Worm (Caenorhabditis elegans) whole organism, late embryonic: ENCODE data around the gene fbxa-167.

Experiments
- C38D4.7 ChIP-seq: fragments of 200-800 bp; sonication (Bioruptor generic); optimal IDR thresholded peaks from 2 replicates; lab custom pipeline; 2018; ENCODE audit warnings: mild to moderate bottlenecking, missing genetic modification characterization, moderate library complexity, missing compliant biosample characterization
- T23F11.4 ChIP-seq: fragments of 200-800 bp; sonication (Bioruptor generic); optimal IDR thresholded peaks from 2 replicates; lab custom pipeline; 2018; ENCODE audit warnings: mild to moderate bottlenecking, missing genetic modification characterization, missing compliant biosample characterization
- ama-1 ChIP-seq: fragments of 150-350 bp; optimal IDR thresholded peaks from 2 replicates; lab custom pipeline; 2014
- che-1 ChIP-seq: sonication (generic microtip); optimal IDR thresholded peaks from 2 replicates; lab custom pipeline; 2016; ENCODE audit warnings: mild to moderate bottlenecking, missing genetic modification characterization, missing compliant biosample characterization
- ets-4 ChIP-seq: sonication (generic microtip); optimal IDR thresholded peaks from 2 replicates; lab custom pipeline; 2016; ENCODE audit warnings: missing genetic modification characterization, missing compliant biosample characterization
- eyg-1 ChIP-seq: sonication (generic microtip); optimal IDR thresholded peaks from 2 replicates; lab custom pipeline; 2016; ENCODE audit warnings: missing genotype, missing genetic modification characterization, missing compliant biosample characterization
- gmeb-2 ChIP-seq: sonication (generic microtip); optimal IDR thresholded peaks from 2 replicates; lab custom pipeline; 2016; ENCODE audit warnings: missing genetic modification characterization, inconsistent platforms, missing compliant biosample characterization
- nfya-1 ChIP-seq: sonication (generic microtip); optimal IDR thresholded peaks from 2 replicates; lab custom pipeline; 2017; ENCODE audit warnings: missing genetic modification characterization, mild to moderate bottlenecking, missing compliant biosample characterization, antibody characterized with exemption, moderate library complexity
- nhr-11 ChIP-seq: fragments of 150-350 bp; optimal IDR thresholded peaks from 2 replicates; lab custom pipeline; 2014; ENCODE audit warnings: missing biosample characterization, missing genetic modification characterization
- sox-2 ChIP-seq: fragments of 200-800 bp; sonication (Bioruptor generic); IDR thresholded peaks from 2 replicates; pipeline ENCODE4 v1.3.6; 2022; ENCODE audit warnings: missing genetic modification reagents, missing genetic modification characterization, missing compliant biosample characterization
- tbx-7 ChIP-seq: sonication (generic microtip); optimal IDR thresholded peaks from 2 replicates; lab custom pipeline; 2016; ENCODE audit warnings: missing genotype, missing genetic modification characterization, missing compliant biosample characterization
- ttx-3 ChIP-seq: sonication (generic microtip); optimal IDR thresholded peaks from 2 replicates; lab custom pipeline; 2016; ENCODE audit warnings: missing genetic modification reagents, missing genetic modification characterization, missing compliant biosample characterization
- unc-86 ChIP-seq: sonication (generic microtip); optimal IDR thresholded peaks from 2 replicates; lab custom pipeline; 2016; ENCODE audit warnings: missing genetic modification characterization, missing compliant biosample characterization

DNA sequence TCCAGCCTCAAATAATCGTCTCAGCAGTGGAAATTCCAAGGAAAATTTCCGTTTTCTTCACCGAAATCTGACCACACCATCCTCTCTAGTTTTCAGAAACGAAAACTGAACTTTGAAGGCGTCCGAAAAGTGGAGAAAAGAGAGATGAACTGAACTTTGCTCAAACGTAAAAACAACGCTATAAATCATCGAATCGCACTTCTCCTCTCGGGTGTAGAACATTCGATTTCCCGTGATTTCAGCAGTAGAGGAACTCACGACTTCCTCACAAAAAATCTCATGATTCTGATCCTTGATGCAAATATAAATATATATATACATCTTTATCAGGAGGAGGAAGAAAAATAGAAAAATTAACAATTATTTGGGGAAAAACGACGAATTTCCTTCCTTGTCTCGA is 33.9 kb downstream of the fbxa-167 start:
- TF ChIP-seq eyg-1 (tag; lab: Kevin White, UChicago) (no peak), unc-86 (tag; lab: Kevin White, UChicago) (no peak), tbx-7 (tag; lab: Kevin White, UChicago) (no peak), nhr-11 (tag; lab: Kevin White, UChicago) (no peak), T23F11.4 (GFP tag; lab: Kevin White, UChicago) (no peak), sox-2 (GFP tag; lab: Robert Waterston, UW) (no peak), ttx-3 (tag; lab: Kevin White, UChicago) (no peak), C38D4.7 (GFP tag; lab: Kevin White, UChicago) (no peak), gmeb-2 (tag; lab: Kevin White, UChicago) (no peak), nfya-1 (tag; lab: Kevin White, UChicago) (no peak), ets-4 (tag; lab: Kevin White, UChicago) (no peak), ama-1 (lab: Kevin White, UChicago) (no peak), che-1 (no peak)
